Fruit fly (Drosophila melanogaster): ENCODE measurements around the gene GAA1.

The GAA1 gene

dm6 chrX:5916494-5917309, 43.5 kb upstream of the GAA1 start, which contains the start of the genes Shmt and CG3726:
Gene Shmt (minus strand): TSS chrX:5916797.
Gene CG3726 (plus strand): TSS chrX:5917097.
- TF ChIP-seq CG14711 (tag; optimal IDR thresholded peaks at IDR 0.05), result no peak
- no peak for TF ChIP-seq CG12768 (GFP tag; optimal IDR thresholded peaks at IDR 0.05)
- peak; percentile 47 for TF ChIP-seq CG7101 (tag; optimal IDR thresholded peaks at IDR 0.05)
- no peak for TF ChIP-seq cnc (optimal IDR thresholded peaks at IDR 0.05)
- peak; percentile 20 for TF ChIP-seq pad (GFP tag; optimal IDR thresholded peaks at IDR 0.05)
- TF ChIP-seq CG1620 (GFP tag; optimal IDR thresholded peaks at IDR 0.05), result peak; percentile 40
- no peak for TF ChIP-seq CG33017 (tag; optimal IDR thresholded peaks at IDR 0.05)
- TF ChIP-seq toe (GFP tag; optimal IDR thresholded peaks at IDR 0.05), result no peak
- TF ChIP-seq Clk (GFP tag; optimal IDR thresholded peaks at IDR 0.05), result no peak
- TF ChIP-seq CG11617 (GFP tag; optimal IDR thresholded peaks at IDR 0.05), result no peak
- peak; percentile 56 for TF ChIP-seq Crg-1 (GFP tag; optimal IDR thresholded peaks at IDR 0.05)
- TF ChIP-seq ovo (GFP tag; optimal IDR thresholded peaks at IDR 0.05), result no peak
- TF ChIP-seq kay (GFP tag; ENCODE audit: borderline replicate concordance), result no peak
- TF ChIP-seq cic (GFP tag; optimal IDR thresholded peaks at IDR 0.05), result peak; percentile 23
- peak; percentile 21 for TF ChIP-seq Mnt (GFP tag; optimal IDR thresholded peaks at IDR 0.05)
- TF ChIP-seq bab1 (GFP tag; optimal IDR thresholded peaks at IDR 0.05), result peak; percentile 52
- no peak for TF ChIP-seq tj (GFP tag; optimal IDR thresholded peaks at IDR 0.05)
- TF ChIP-seq Hr96 (GFP tag; optimal IDR thresholded peaks at IDR 0.05), result no peak
- no peak for TF ChIP-seq CG7045 (GFP tag; optimal IDR thresholded peaks at IDR 0.05)
- TF ChIP-seq CG5204 (GFP tag; optimal IDR thresholded peaks at IDR 0.05), result no peak

dm6 chrX:5915752-5916493, 42.8 kb upstream of the GAA1 start:
- peak; percentile 88 for TF ChIP-seq Mnt (GFP tag; optimal IDR thresholded peaks at IDR 0.05)
- peak; percentile 83 for TF ChIP-seq bab1 (GFP tag; optimal IDR thresholded peaks at IDR 0.05)
- no peak for TF ChIP-seq cnc (optimal IDR thresholded peaks at IDR 0.05)
- TF ChIP-seq CG14711 (tag; optimal IDR thresholded peaks at IDR 0.05), result peak; percentile 40
- peak; percentile 6 for TF ChIP-seq cic (GFP tag; optimal IDR thresholded peaks at IDR 0.05)

dm6 chrX:5914992-5915751, 42.0 kb upstream of the GAA1 start:
- TF ChIP-seq CG1620 (GFP tag; optimal IDR thresholded peaks at IDR 0.05) (peak; percentile 2), CG5204 (GFP tag; optimal IDR thresholded peaks at IDR 0.05) (no peak), CG7101 (tag; optimal IDR thresholded peaks at IDR 0.05) (no peak), CG33017 (tag; optimal IDR thresholded peaks at IDR 0.05) (no peak), Hr96 (GFP tag; optimal IDR thresholded peaks at IDR 0.05) (no peak), CG14711 (tag; optimal IDR thresholded peaks at IDR 0.05) (no peak), tj (GFP tag; optimal IDR thresholded peaks at IDR 0.05) (peak; percentile 7), Mnt (GFP tag; optimal IDR thresholded peaks at IDR 0.05) (no peak), cic (GFP tag; optimal IDR thresholded peaks at IDR 0.05) (peak; percentile 61), bab1 (GFP tag; optimal IDR thresholded peaks at IDR 0.05) (no peak), kay (GFP tag; ENCODE audit: borderline replicate concordance) (no peak), ovo (GFP tag; optimal IDR thresholded peaks at IDR 0.05) (no peak), CG11617 (GFP tag; optimal IDR thresholded peaks at IDR 0.05) (no peak), pad (GFP tag; optimal IDR thresholded peaks at IDR 0.05) (no peak)

- TF ChIP-seq CG7101 (tag; optimal IDR thresholded peaks at IDR 0.05) (peak; percentile 65), CG1620 (GFP tag; optimal IDR thresholded peaks at IDR 0.05) (peak; percentile 82), CG12768 (GFP tag; optimal IDR thresholded peaks at IDR 0.05) (peak; percentile 50), CG7045 (GFP tag; optimal IDR thresholded peaks at IDR 0.05) (no peak), CG11617 (GFP tag; optimal IDR thresholded peaks at IDR 0.05) (peak; percentile 63), CG5204 (GFP tag; optimal IDR thresholded peaks at IDR 0.05) (no peak), toe (GFP tag; optimal IDR thresholded peaks at IDR 0.05) (no peak), Crg-1 (GFP tag; optimal IDR thresholded peaks at IDR 0.05) (peak; percentile 55), kay (GFP tag; ENCODE audit: borderline replicate concordance) (no peak), CG14711 (tag; optimal IDR thresholded peaks at IDR 0.05) (peak; percentile 63), tj (GFP tag; optimal IDR thresholded peaks at IDR 0.05) (peak; percentile 32), cic (GFP tag; optimal IDR thresholded peaks at IDR 0.05) (peak; percentile 16), Mnt (GFP tag; optimal IDR thresholded peaks at IDR 0.05) (peak; percentile 64), pad (GFP tag; optimal IDR thresholded peaks at IDR 0.05) (peak; percentile 64), bab1 (GFP tag; optimal IDR thresholded peaks at IDR 0.05) (peak; percentile 85), ovo (GFP tag; optimal IDR thresholded peaks at IDR 0.05) (peak; percentile 27)
Observed at dm6 chrX:5907916-5908315, 34.8 kb upstream of the GAA1 start, which contains the start of gene CG12236. Gene CG12236 (plus strand): TSS chrX:5908135.

dm6 chrX:5905446-5905845, 32.3 kb upstream of the GAA1 start, which contains the start of gene CG4020:
Gene CG4020 (plus strand): TSS chrX:5905746.
- no peak for TF ChIP-seq Crg-1 (GFP tag; optimal IDR thresholded peaks at IDR 0.05)
- no peak for TF ChIP-seq Mnt (GFP tag; optimal IDR thresholded peaks at IDR 0.05)
- TF ChIP-seq CG7045 (GFP tag; optimal IDR thresholded peaks at IDR 0.05), result no peak
- TF ChIP-seq tj (GFP tag; optimal IDR thresholded peaks at IDR 0.05), result no peak
- TF ChIP-seq kay (GFP tag; ENCODE audit: borderline replicate concordance), result no peak
